Fruit fly (Drosophila melanogaster) whole organism: Measurements from ENCODE around the gene kek6.

ENCODE experiments used
- CG8478 ChIP-seq: fragments of >200 bp; optimal IDR thresholded peaks from 2 replicates; lab custom pipeline; 2018; ENCODE audit warnings: inconsistent platforms
- Dll ChIP-seq: fragments of >200 bp; optimal IDR thresholded peaks from 2 replicates; lab custom pipeline; 2017
- EcR ChIP-seq, 2 experiments: fragments of >200 bp; optimal IDR thresholded peaks; 2 replicates each; lab custom pipeline; 2017; ENCODE audit warnings: missing biosample characterization in 2 of 2, missing genetic modification characterization in 2 of 2, missing genetic modification reagents in 2 of 2
- pan ChIP-seq: fragments of >200 bp; optimal IDR thresholded peaks from 2 replicates; lab custom pipeline; 2017
- psq ChIP-seq: fragments of >200 bp; optimal IDR thresholded peaks from 2 replicates; lab custom pipeline; 2017
- usp ChIP-seq: fragments of >200 bp; optimal IDR thresholded peaks from 2 replicates; lab custom pipeline; 2017; ENCODE audit warnings: missing biosample characterization, missing genetic modification characterization, mixed read lengths

Gene kek6

dm6 chr3R:31679830-31680294 is 57.9 kb downstream of the kek6 start, which contains the start of gene CG11550:
CG11550 (minus strand) TSS chr3R:31679880.
- TF ChIP-seq EcR (GFP tag; optimal IDR thresholded peaks at IDR 0.05; lab: Kevin White, UChicago) (no peak), pan (lab: Kevin White, UChicago) (no peak), Dll (no peak), CG8478 (no peak), psq (lab: Kevin White, UChicago) (no peak), usp (GFP tag; lab: Kevin White, UChicago) (no peak)

- TF ChIP-seq usp (GFP tag; lab: Kevin White, UChicago) = no peak
- TF ChIP-seq pan (lab: Kevin White, UChicago) = no peak
- TF ChIP-seq psq (lab: Kevin White, UChicago) = no peak
- no peak for TF ChIP-seq Dll
- no peak for TF ChIP-seq CG8478
- no peak for TF ChIP-seq EcR (GFP tag; optimal IDR thresholded peaks at IDR 0.05; lab: Kevin White, UChicago)
Measured at dm6 chr3R:31680773-31681172, 58.8 kb downstream of the kek6 start.

DNA sequence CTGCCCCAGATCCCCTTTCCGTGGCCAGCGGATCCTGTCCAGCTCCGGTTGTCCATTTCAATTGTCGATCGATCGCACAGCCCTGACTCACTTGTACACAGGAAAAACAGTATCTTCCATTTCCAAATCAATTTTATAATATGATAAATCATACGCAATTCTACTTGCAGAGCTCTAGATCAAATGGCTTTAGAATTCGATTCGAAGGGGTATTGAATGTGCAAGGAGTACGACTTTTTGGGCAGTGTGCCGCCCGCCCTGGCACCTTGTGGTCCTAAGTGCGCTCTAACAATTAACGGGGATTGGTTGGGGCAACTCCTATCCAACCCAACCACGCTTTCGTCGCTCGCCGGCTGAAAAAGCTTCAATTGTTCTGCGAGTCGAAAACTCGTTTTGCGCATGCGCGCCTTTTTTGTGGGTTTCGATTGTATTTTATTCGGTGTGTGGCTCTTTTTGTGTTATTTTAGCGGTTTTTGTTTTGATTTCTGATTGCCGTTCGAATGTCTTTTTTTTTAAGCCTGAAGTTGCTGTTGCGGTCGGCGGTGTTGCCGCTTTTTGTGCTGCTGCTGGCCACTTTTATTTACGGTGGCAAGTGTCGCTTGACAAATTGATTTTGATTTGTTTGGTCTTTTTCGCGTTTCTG is 60.3 kb downstream of the kek6 start:
- TF ChIP-seq pan (lab: Kevin White, UChicago) (no peak), EcR (GFP tag; optimal IDR thresholded peaks at IDR 0.05; lab: Kevin White, UChicago) (no peak), usp (GFP tag; lab: Kevin White, UChicago) (no peak), psq (lab: Kevin White, UChicago) (no peak), CG8478 (no peak), Dll (no peak)

DNA sequence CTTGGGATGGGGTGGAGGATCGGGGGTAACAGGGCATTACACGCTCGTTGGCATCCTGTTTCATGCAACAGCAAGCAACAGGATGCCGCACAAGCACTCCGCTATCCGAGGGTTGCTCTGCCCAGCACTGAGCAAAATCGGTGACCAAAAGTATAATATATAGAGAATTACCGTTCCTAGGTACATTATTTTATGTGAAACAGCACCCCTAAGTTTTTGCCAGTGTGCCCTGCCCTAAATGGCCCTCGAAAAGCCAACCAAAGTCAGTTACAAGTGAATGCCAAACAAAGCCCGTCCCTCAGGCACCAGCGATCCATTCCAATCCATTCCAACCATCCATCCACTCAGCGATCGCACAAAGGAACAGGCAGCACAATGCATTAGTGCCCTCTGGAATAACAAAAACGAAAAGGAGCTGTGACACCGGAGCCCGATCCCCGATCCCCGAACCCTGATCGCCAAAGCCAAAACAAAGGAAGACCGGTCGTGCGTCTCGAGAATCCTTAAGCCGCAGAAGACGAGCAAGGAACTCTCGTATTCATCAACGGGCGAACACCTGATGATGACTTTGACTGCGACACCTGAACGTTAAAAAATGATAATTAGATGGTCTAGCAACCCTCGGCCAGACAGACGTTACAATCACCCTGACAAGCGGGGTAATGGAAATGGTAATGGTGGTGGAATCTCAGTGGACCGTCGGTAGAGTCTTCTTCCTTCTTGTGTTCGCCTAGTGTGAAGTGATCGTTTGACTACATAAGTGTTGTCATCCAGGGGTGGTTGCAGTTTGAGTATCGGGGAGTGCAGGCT is 61.3 kb downstream of the kek6 start:
- TF ChIP-seq pan (lab: Kevin White, UChicago) (no peak), CG8478 (no peak), psq (lab: Kevin White, UChicago) (no peak), Dll (no peak)

- no peak for TF ChIP-seq pan (lab: Kevin White, UChicago)
- no peak for TF ChIP-seq psq (lab: Kevin White, UChicago)
- no peak for TF ChIP-seq CG8478
- no peak for TF ChIP-seq Dll
- no peak for TF ChIP-seq usp (GFP tag; lab: Kevin White, UChicago)
- peak; percentile 83 to 90 for TF ChIP-seq EcR (GFP tag; optimal IDR thresholded peaks at IDR 0.05; lab: Kevin White, UChicago)
Measured at dm6 chr3R:31686692-31687351, 64.9 kb downstream of the kek6 start.

- TF ChIP-seq psq (lab: Kevin White, UChicago) (no peak), pan (lab: Kevin White, UChicago) (no peak), usp (GFP tag; lab: Kevin White, UChicago) (no peak), Dll (no peak), EcR (GFP tag; optimal IDR thresholded peaks at IDR 0.05; lab: Kevin White, UChicago) (no peak), CG8478 (no peak)
Measured at dm6 chr3R:31687782-31688181, 65.8 kb downstream of the kek6 start.

- TF ChIP-seq Dll (peak; percentile 90), pan (lab: Kevin White, UChicago) (no peak), EcR (GFP tag; optimal IDR thresholded peaks at IDR 0.05; lab: Kevin White, UChicago) (peak in 1 of 2 experiments; percentile 90)
Measured at dm6 chr3R:31688671-31689642, 67.0 kb downstream of the kek6 start.

DNA sequence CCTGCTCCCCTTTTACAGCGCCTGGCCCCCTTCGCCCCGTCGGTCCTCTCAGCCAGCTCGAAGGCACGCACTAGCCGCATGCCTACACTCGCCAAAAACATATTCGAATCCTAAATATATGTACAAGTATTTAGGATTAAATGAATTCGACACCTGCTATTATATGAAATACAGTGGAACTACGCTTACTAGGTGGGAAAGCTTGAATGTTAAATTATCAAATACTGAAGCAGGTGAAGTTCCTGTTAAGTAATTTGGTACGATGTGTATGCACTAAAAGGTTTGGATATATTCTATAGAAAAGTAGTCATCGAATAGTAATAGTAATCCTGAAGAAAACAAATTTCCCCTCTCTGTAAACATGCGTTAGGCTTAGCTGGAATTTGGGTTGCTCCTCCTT is 67.8 kb downstream of the kek6 start:
- TF ChIP-seq pan (lab: Kevin White, UChicago) (no peak), usp (GFP tag; lab: Kevin White, UChicago) (no peak), Dll (no peak), CG8478 (no peak), psq (lab: Kevin White, UChicago) (no peak), EcR (GFP tag; optimal IDR thresholded peaks at IDR 0.05; lab: Kevin White, UChicago) (no peak)

DNA sequence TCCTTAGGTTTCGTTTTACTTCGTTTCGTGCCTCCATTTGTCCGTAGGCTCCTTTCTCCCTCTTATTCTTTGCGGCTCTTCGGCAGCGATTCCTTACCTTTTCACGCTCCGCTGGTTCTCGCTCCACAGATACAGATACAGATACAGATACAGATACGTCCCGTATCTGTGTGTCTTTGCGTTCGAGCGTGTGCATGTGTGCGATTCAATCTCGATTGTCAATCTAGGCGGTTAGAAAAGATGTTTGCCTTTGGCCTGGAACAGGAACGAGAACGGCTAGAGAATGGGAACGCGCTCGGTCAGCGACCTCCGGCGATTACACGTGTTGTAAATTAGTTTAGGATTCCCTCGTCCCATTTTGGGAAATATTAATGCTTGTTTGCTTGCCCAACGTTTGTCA is 68.5 kb downstream of the kek6 start:
- peak in 1 of 2 experiments; percentile 76 for TF ChIP-seq EcR (GFP tag; optimal IDR thresholded peaks at IDR 0.05; lab: Kevin White, UChicago)
- TF ChIP-seq pan (lab: Kevin White, UChicago) = no peak

DNA sequence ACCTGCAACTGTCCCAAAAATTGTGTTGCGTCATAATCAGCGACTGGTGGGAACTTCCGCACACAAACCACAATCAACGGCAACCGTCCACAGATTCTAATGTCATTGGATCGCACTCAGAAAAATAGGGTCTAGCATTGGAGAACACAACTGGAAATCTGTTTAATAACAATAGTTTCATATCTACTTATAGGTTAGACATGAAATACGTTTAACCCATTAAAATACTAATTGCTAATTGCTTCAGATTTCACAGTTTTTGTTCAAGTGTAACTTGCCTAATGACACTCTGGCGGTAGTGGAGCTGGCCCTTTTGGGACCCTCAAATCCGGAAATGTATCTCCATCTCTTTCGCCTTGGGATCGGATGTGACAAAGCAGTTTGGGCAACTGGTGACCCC is 74.7 kb downstream of the kek6 start:
- TF ChIP-seq EcR (GFP tag; optimal IDR thresholded peaks at IDR 0.05; lab: Kevin White, UChicago) (no peak), pan (lab: Kevin White, UChicago) (no peak), CG8478 (no peak), Dll (no peak), usp (GFP tag; lab: Kevin White, UChicago) (no peak), psq (lab: Kevin White, UChicago) (no peak)

DNA sequence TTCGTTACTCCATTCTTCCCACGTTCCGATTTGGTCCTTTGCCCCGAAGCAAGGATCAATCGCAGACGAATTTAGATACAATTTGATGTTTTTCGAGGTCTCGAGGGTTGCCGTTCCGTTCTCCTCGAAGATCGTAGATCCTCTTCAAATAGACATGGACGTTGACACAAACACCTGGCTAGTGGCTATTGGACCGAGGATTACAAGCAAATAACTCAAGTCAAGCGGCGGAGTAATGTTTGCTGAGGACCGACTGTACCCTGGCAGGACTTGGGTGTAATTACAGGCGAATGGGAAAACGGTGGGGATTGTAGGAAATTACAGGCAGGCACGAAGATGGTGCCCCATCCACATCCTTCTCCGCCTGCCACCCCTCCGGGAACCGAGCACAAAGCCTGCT is 75.7 kb downstream of the kek6 start:
- no peak for TF ChIP-seq usp (GFP tag; lab: Kevin White, UChicago)
- no peak for TF ChIP-seq pan (lab: Kevin White, UChicago)
- TF ChIP-seq CG8478 = no peak
- no peak for TF ChIP-seq EcR (GFP tag; optimal IDR thresholded peaks at IDR 0.05; lab: Kevin White, UChicago)
- no peak for TF ChIP-seq Dll
- TF ChIP-seq psq (lab: Kevin White, UChicago) = no peak
